Fruit fly (Drosophila melanogaster) whole organism, embryonic: ENCODE measurements around the gene Vps13D.
A peak's percentile ranks its signal among the peaks of the same experiment; 100 is the strongest.

Source experiments
- Abd-B ChIP-seq: fragments of 200-800 bp; sonication (Bioruptor generic); optimal IDR thresholded peaks from 2 replicates; lab custom pipeline; 2018; ENCODE audit warnings: missing biosample characterization, mild to moderate bottlenecking, missing genetic modification characterization, moderate library complexity
- CG12659 ChIP-seq: fragments of 200-800 bp; sonication (Bioruptor generic); optimal IDR thresholded peaks from 3 replicates; lab custom pipeline; 2017; ENCODE audit warnings: mild to moderate bottlenecking, missing biosample characterization, missing genetic modification reagents, missing genetic modification characterization
- CG1603 ChIP-seq: fragments of 200-800 bp; sonication (Bioruptor generic); optimal IDR thresholded peaks from 2 replicates; lab custom pipeline; 2019; ENCODE audit warnings: missing biosample characterization, mild to moderate bottlenecking, missing genetic modification characterization, moderate library complexity
- CG16815 ChIP-seq: fragments of 200-800 bp; sonication (Bioruptor generic); optimal IDR thresholded peaks from 3 replicates; lab custom pipeline; 2017; ENCODE audit warnings: missing biosample characterization, mild to moderate bottlenecking, missing genetic modification characterization
- CG18262 ChIP-seq: fragments of 200-800 bp; optimal IDR thresholded peaks from 3 replicates; lab custom pipeline; 2019; ENCODE audit warnings: missing biosample characterization, mild to moderate bottlenecking, missing genetic modification characterization, moderate library complexity
- CG2116 ChIP-seq: fragments of 200-800 bp; sonication (Bioruptor generic); optimal IDR thresholded peaks from 3 replicates; lab custom pipeline; 2018; ENCODE audit warnings: missing biosample characterization, mild to moderate bottlenecking, missing genetic modification characterization
- CG30403 ChIP-seq: fragments of 200-800 bp; sonication (Bioruptor generic); optimal IDR thresholded peaks from 3 replicates; lab custom pipeline; 2016; ENCODE audit warnings: missing biosample characterization, missing genetic modification characterization
- CG32767 ChIP-seq: fragments of 200-800 bp; sonication (Bioruptor generic); IDR thresholded peaks from 2 replicates; pipeline ENCODE4 v1.3.6; 2022; ENCODE audit warnings: missing biosample characterization, missing genetic modification characterization
- CG34224 ChIP-seq: fragments of 200-800 bp; sonication (Bioruptor generic); IDR thresholded peaks from 3 replicates; pipeline ENCODE4 v1.3.6; 2022; ENCODE audit warnings: missing biosample characterization, missing genetic modification characterization; ENCODE audit not compliant: partially characterized antibody
- CG6791 ChIP-seq: fragments of 200-800 bp; sonication (Bioruptor generic); IDR thresholded peaks from 3 replicates; pipeline ENCODE4 v1.3.6; 2022; ENCODE audit warnings: missing biosample characterization, missing genetic modification characterization; ENCODE audit not compliant: partially characterized antibody
- CG7372 ChIP-seq: fragments of 200-800 bp; sonication (Bioruptor generic); IDR thresholded peaks from 2 replicates; pipeline ENCODE4 v1.3.6; 2022; ENCODE audit warnings: missing biosample characterization, missing genetic modification characterization
- CG7963 ChIP-seq: fragments of 200-800 bp; sonication (Bioruptor generic); IDR thresholded peaks from 3 replicates; pipeline ENCODE4 v1.3.6; 2022; ENCODE audit warnings: missing biosample characterization, missing genetic modification characterization; ENCODE audit not compliant: partially characterized antibody
- CG9437 ChIP-seq: fragments of 200-800 bp; sonication (Bioruptor generic); optimal IDR thresholded peaks from 2 replicates; lab custom pipeline; 2018; ENCODE audit warnings: missing biosample characterization, mild to moderate bottlenecking, missing genetic modification characterization
- CG9727 ChIP-seq: fragments of 200-800 bp; sonication (Bioruptor generic); optimal IDR thresholded peaks from 3 replicates; lab custom pipeline; 2017; ENCODE audit warnings: missing biosample characterization, mild to moderate bottlenecking, missing genetic modification characterization
- CoRest ChIP-seq: fragments of 200-800 bp; sonication (Bioruptor generic); optimal IDR thresholded peaks from 3 replicates; lab custom pipeline; 2018; ENCODE audit warnings: missing biosample characterization, mild to moderate bottlenecking, missing genetic modification characterization, moderate library complexity
- HmgZ ChIP-seq: fragments of 200-800 bp; sonication (Bioruptor generic); optimal IDR thresholded peaks from 2 replicates; lab custom pipeline; 2018; ENCODE audit warnings: missing biosample characterization, mild to moderate bottlenecking, missing genetic modification characterization
- Hr51 ChIP-seq, 2 experiments: fragments of 200-800 bp; sonication (Bioruptor generic); optimal IDR thresholded peaks; 2 replicates in 1 of 2; 3 replicates in 1 of 2; lab custom pipeline; 2016 to 2018; ENCODE audit warnings: missing biosample characterization in 2 of 2, missing genetic modification characterization in 2 of 2, mild to moderate bottlenecking in 1 of 2, moderate library complexity in 1 of 2
- Lhr ChIP-seq: fragments of 200-800 bp; sonication (Bioruptor generic); optimal IDR thresholded peaks from 3 replicates; lab custom pipeline; 2017; ENCODE audit warnings: mild to moderate bottlenecking, missing biosample characterization, missing genetic modification reagents, missing genetic modification characterization
- MBD-R2 ChIP-seq: fragments of 200-800 bp; sonication (Bioruptor generic); IDR thresholded peaks from 2 replicates; pipeline ENCODE4 v1.3.6; 2022; ENCODE audit warnings: missing biosample characterization, missing genetic modification characterization
- Mad ChIP-seq: fragments of 200-800 bp; sonication (Bioruptor generic); optimal IDR thresholded peaks from 2 replicates; lab custom pipeline; 2016; ENCODE audit warnings: missing biosample characterization, missing genetic modification characterization
- Med ChIP-seq: fragments of 200-800 bp; sonication (Bioruptor generic); peaks from one replicate; lab custom pipeline; 2016; ENCODE audit warnings: missing biosample characterization, missing genetic modification characterization, mild to moderate bottlenecking, inconsistent platforms, moderate library complexity
- Nf-YB ChIP-seq: fragments of 200-800 bp; sonication (Bioruptor generic); optimal IDR thresholded peaks from 3 replicates; lab custom pipeline; 2019; ENCODE audit warnings: missing biosample characterization, mild to moderate bottlenecking, missing genetic modification characterization, moderate library complexity
- Nf-YC ChIP-seq: fragments of 200-800 bp; optimal IDR thresholded peaks from 3 replicates; lab custom pipeline; 2019; ENCODE audit warnings: missing biosample characterization, mild to moderate bottlenecking, missing genetic modification characterization, moderate library complexity
- Oli ChIP-seq: fragments of 200-800 bp; sonication (Bioruptor generic); optimal IDR thresholded peaks from 2 replicates; lab custom pipeline; 2018; ENCODE audit warnings: missing biosample characterization, mild to moderate bottlenecking, missing genetic modification characterization, moderate library complexity
- Pdp1 ChIP-seq, 2 experiments: fragments of 200-800 bp; sonication (Bioruptor generic); optimal IDR thresholded peaks; 3 replicates each; lab custom pipeline; 2016; ENCODE audit warnings: missing biosample characterization in 2 of 2, missing genetic modification characterization in 2 of 2, mild to moderate bottlenecking in 1 of 2, moderate library complexity in 1 of 2
- Ptx1 ChIP-seq: fragments of 200-800 bp; sonication (Bioruptor generic); IDR thresholded peaks from 2 replicates; pipeline ENCODE4 v1.3.6; 2022; ENCODE audit warnings: missing biosample characterization, missing genetic modification characterization
- Side ChIP-seq: fragments of 200-800 bp; sonication (Bioruptor generic); optimal IDR thresholded peaks from 2 replicates; lab custom pipeline; 2016; ENCODE audit warnings: missing biosample characterization, missing genetic modification characterization
- Xrp1 ChIP-seq: fragments of 200-800 bp; sonication (Bioruptor generic); IDR thresholded peaks from 2 replicates; pipeline ENCODE4 v1.3.6; 2022; ENCODE audit warnings: missing biosample characterization, missing genetic modification characterization
- YL-1 ChIP-seq: fragments of 200-800 bp; sonication (Bioruptor generic); optimal IDR thresholded peaks from 3 replicates; lab custom pipeline; 2017; ENCODE audit warnings: missing biosample characterization, mild to moderate bottlenecking, missing genetic modification characterization
- bcd ChIP-seq: fragments of 200-800 bp; sonication (Bioruptor generic); optimal IDR thresholded peaks from 2 replicates; lab custom pipeline; 2017; ENCODE audit warnings: missing biosample characterization, mild to moderate bottlenecking, missing genetic modification characterization
- eve ChIP-seq, 2 experiments: fragments of >200 bp; optimal IDR thresholded peaks; 2 replicates each; lab custom pipeline; 2017; ENCODE audit warnings: missing biosample characterization in 2 of 2, missing genetic modification characterization in 2 of 2
- exex ChIP-seq: fragments of 200-800 bp; sonication (Bioruptor generic); optimal IDR thresholded peaks from 4 replicates; lab custom pipeline; 2018; ENCODE audit warnings: missing biosample characterization, mild to moderate bottlenecking, missing genetic modification characterization, moderate library complexity
- gcm ChIP-seq: fragments of 200-800 bp; sonication (Bioruptor generic); optimal IDR thresholded peaks from 2 replicates; lab custom pipeline; 2019; ENCODE audit warnings: missing biosample characterization, mild to moderate bottlenecking, missing genetic modification characterization, moderate library complexity
- gt ChIP-seq: fragments of 200-800 bp; sonication (Bioruptor generic); IDR thresholded peaks from 2 replicates; pipeline ENCODE4 v1.3.6; 2022; ENCODE audit warnings: missing biosample characterization, missing genetic modification characterization
- inv ChIP-seq: fragments of 200-800 bp; sonication (Bioruptor generic); IDR thresholded peaks from 2 replicates; pipeline ENCODE4 v1.3.6; 2022; ENCODE audit warnings: missing biosample characterization, missing genetic modification characterization; ENCODE audit not compliant: partially characterized antibody
- kay ChIP-seq: fragments of 200-800 bp; sonication (Bioruptor generic); optimal IDR thresholded peaks from 2 replicates; lab custom pipeline; 2016; ENCODE audit warnings: missing biosample characterization, missing genetic modification characterization
- klu ChIP-seq: fragments of 200-800 bp; sonication (Bioruptor generic); IDR thresholded peaks from 2 replicates; pipeline ENCODE4 v1.3.6; 2022; ENCODE audit warnings: missing biosample characterization, missing genetic modification characterization
- lov ChIP-seq, 2 experiments: fragments of 200-800 bp in 1 of 2; fragments of >200 bp in 1 of 2; sonication (Bioruptor generic) in 1 of 2; IDR thresholded peaks in 1 of 2; optimal IDR thresholded peaks in 1 of 2; 2 replicates in 1 of 2; 3 replicates in 1 of 2; pipeline versions ENCODE4 v1.3.6 to Lab custom; 2017 to 2022; ENCODE audit warnings: missing biosample characterization in 1 of 2, missing genetic modification characterization in 1 of 2
- nmo ChIP-seq: fragments of 200-800 bp; sonication (Bioruptor generic); optimal IDR thresholded peaks from 2 replicates; lab custom pipeline; 2018; ENCODE audit warnings: missing biosample characterization, mild to moderate bottlenecking, missing genetic modification characterization, moderate library complexity
- odd ChIP-seq: fragments of 200-800 bp; sonication (Bioruptor generic); optimal IDR thresholded peaks from 2 replicates; lab custom pipeline; 2017; ENCODE audit warnings: missing biosample characterization, mild to moderate bottlenecking, missing genetic modification characterization
- phol ChIP-seq: fragments of 200-800 bp; sonication (Bioruptor generic); optimal IDR thresholded peaks from 3 replicates; lab custom pipeline; 2018; ENCODE audit warnings: missing biosample characterization, mild to moderate bottlenecking, missing genetic modification characterization, moderate library complexity
- pum ChIP-seq: fragments of 200-800 bp; sonication (Bioruptor generic); optimal IDR thresholded peaks from 2 replicates; lab custom pipeline; 2016; ENCODE audit warnings: missing biosample characterization, missing genetic modification characterization
- pzg ChIP-seq: fragments of 200-800 bp; sonication (Bioruptor generic); optimal IDR thresholded peaks from 3 replicates; lab custom pipeline; 2018; ENCODE audit warnings: missing biosample characterization, mild to moderate bottlenecking, missing genetic modification characterization, moderate library complexity
- sc ChIP-seq, 3 experiments: fragments of >200 bp in 2 of 3; fragments of 200-800 bp in 1 of 3; sonication (Bioruptor generic) in 1 of 3; optimal IDR thresholded peaks; 2 replicates in 2 of 3; 3 replicates in 1 of 3; lab custom pipeline; 2017; ENCODE audit warnings: mild to moderate bottlenecking in 1 of 3, missing biosample characterization in 1 of 3, missing genetic modification characterization in 1 of 3, missing genetic modification reagents in 1 of 3
- stwl ChIP-seq: fragments of 200-800 bp; sonication (Bioruptor generic); optimal IDR thresholded peaks from 3 replicates; lab custom pipeline; 2018; ENCODE audit warnings: missing biosample characterization, mild to moderate bottlenecking, missing genetic modification characterization, moderate library complexity
- wdn ChIP-seq: fragments of 200-800 bp; sonication (Bioruptor generic); IDR thresholded peaks from 2 replicates; pipeline ENCODE4 v1.3.6; 2022; ENCODE audit warnings: missing biosample characterization, missing genetic modification characterization
- zf30C ChIP-seq: fragments of 200-800 bp; sonication (Bioruptor generic); optimal IDR thresholded peaks from 3 replicates; lab custom pipeline; 2018; ENCODE audit warnings: missing biosample characterization, mild to moderate bottlenecking, missing genetic modification characterization

Vps13D gene

dm6 chr3L:12792933-12793448, 38.1 kb downstream of the Vps13D start (continued):
- TF ChIP-seq odd: peak; percentile 37
- TF ChIP-seq gt (GFP tag; lab: Robert Waterston, UW): no peak
- peak; percentile 61 for TF ChIP-seq HmgZ
- no peak for TF ChIP-seq CG6791 (GFP tag; lab: Robert Waterston, UW)
- TF ChIP-seq Side (GFP tag; lab: Kevin White, UChicago): no peak
- TF ChIP-seq wdn (GFP tag; lab: Robert Waterston, UW): 0 out of 2 replicates have a peak, but pooled peaks have one; percentile 9
- TF ChIP-seq Nf-YC (tag; lab: Kevin White, UChicago): peak; percentile 63
- TF ChIP-seq CG9727 (GFP tag; lab: Kevin White, UChicago): peak; percentile 52
- TF ChIP-seq bcd (GFP tag; lab: Kevin White, UChicago): peak; percentile 44
- no peak for TF ChIP-seq klu (GFP tag; lab: Robert Waterston, UW)
- peak; percentile 80 for TF ChIP-seq CoRest (tag; lab: Kevin White, UChicago)
- TF ChIP-seq CG9437 (GFP tag; lab: Kevin White, UChicago): peak; percentile 52
- TF ChIP-seq pum (GFP tag; lab: Kevin White, UChicago): peak; percentile 51
- peak in 1 of 2 experiments; percentile 79 for TF ChIP-seq Hr51 (GFP tag; optimal IDR thresholded peaks at IDR 0.05; lab: Kevin White, UChicago)
- TF ChIP-seq Mad: peak; percentile 24
- peak; percentile 29 for TF ChIP-seq Abd-B (GFP tag; lab: Kevin White, UChicago)
- TF ChIP-seq exex (tag; lab: Kevin White, UChicago): peak; percentile 28
- TF ChIP-seq CG30403: peak; percentile 73
- TF ChIP-seq CG16815: no peak
- no peak for TF ChIP-seq CG34224 (GFP tag; lab: Robert Waterston, UW)
- TF ChIP-seq phol (tag; lab: Kevin White, UChicago): peak; percentile 72
- TF ChIP-seq zf30C: no peak
- no peak for TF ChIP-seq sc (optimal IDR thresholded peaks at IDR 0.05; lab: Kevin White, UChicago)
- TF ChIP-seq sc (GFP tag; optimal IDR thresholded peaks at IDR 0.05; lab: Kevin White, UChicago): no peak
- no peak for TF ChIP-seq YL-1
- TF ChIP-seq Oli: peak; percentile 59
- TF ChIP-seq kay (GFP tag; lab: Kevin White, UChicago): peak; percentile 8
- TF ChIP-seq CG18262 (tag; lab: Kevin White, UChicago): peak; percentile 77
- peak; percentile 75 for TF ChIP-seq gcm (GFP tag; lab: Kevin White, UChicago)
- TF ChIP-seq Ptx1 (GFP tag; lab: Robert Waterston, UW): peak; percentile 50; the same call in 1 of the 2 replicates
- peak in 1 of 2 experiments; percentile 30 for TF ChIP-seq eve (GFP tag; optimal IDR thresholded peaks at IDR 0.05; lab: Kevin White, UChicago)

dm6 chr3L:12794532-12794931, 39.7 kb downstream of the Vps13D start:
- TF ChIP-seq CG7963 (GFP tag; lab: Robert Waterston, UW) (peak; percentile 79; the same call in 2 of the 3 replicates), inv (GFP tag; lab: Robert Waterston, UW) (peak; percentile 60), CG7372 (GFP tag; lab: Robert Waterston, UW) (0 out of 2 replicates have a peak, but pooled peaks have one; percentile 19), Pdp1 (GFP tag; optimal IDR thresholded peaks at IDR 0.05; lab: Kevin White, UChicago) (peak in 1 of 2 experiments; percentile 19), pzg (GFP tag; lab: Kevin White, UChicago) (peak; percentile 88), CG32767 (0 out of 2 replicates have a peak, but pooled peaks have one; percentile 19), odd (no peak), Nf-YB (GFP tag; lab: Kevin White, UChicago) (peak; percentile 65), Lhr (peak; percentile 39), CG1603 (tag; lab: Kevin White, UChicago) (peak; percentile 51), Xrp1 (no peak), CG12659 (peak; percentile 51), stwl (tag; lab: Kevin White, UChicago) (peak; percentile 62), CG2116 (GFP tag; lab: Kevin White, UChicago) (peak; percentile 29), lov (optimal IDR thresholded peaks at IDR 0.05; lab: Kevin White, UChicago) (no peak), lov (GFP tag; IDR thresholded peaks at IDR 0.05; lab: Robert Waterston, UW) (no peak), MBD-R2 (GFP tag; lab: Robert Waterston, UW) (peak; percentile 71), Med (GFP tag; lab: Kevin White, UChicago) (peak; percentile 82), nmo (peak; percentile 6), CG6791 (GFP tag; lab: Robert Waterston, UW) (peak; percentile 84), YL-1 (peak; percentile 55)
